Worm (Caenorhabditis elegans): Measurements from ENCODE around the gene T16G1.13.

DNA sequence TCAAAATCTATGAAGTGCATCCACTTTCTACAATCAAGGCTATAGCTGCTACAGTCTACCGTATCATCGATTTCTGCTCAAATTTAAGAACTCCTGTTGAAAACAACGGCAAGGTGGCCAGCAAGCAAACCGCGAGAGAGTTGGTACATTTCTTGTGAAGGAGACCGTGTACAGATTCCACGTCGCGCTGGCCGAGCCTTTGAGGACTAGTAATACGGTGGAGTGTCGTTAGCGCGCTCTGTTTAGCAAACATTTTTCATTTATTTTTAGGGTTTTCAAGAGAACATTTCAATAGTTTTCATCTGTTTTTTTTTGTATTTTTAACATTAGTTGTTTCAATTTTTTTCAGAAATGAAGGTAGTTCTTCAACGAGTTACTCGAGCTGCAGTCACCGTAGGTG is 2.6 kb downstream of the T16G1.13 start, which contains the start of gene pqn-68:
- no peak for TF ChIP-seq nhr-77 (tag; optimal IDR thresholded peaks at IDR 0.05)
- no peak for TF ChIP-seq mdl-1 (tag; optimal IDR thresholded peaks at IDR 0.05)
- no peak for TF ChIP-seq blmp-1 (tag; optimal IDR thresholded peaks at IDR 0.05; ENCODE audit: insufficient read depth)
- no peak for TF ChIP-seq unc-62 (GFP tag; optimal IDR thresholded peaks at IDR 0.05)
- TF ChIP-seq sem-4 (tag; optimal IDR thresholded peaks at IDR 0.05), result no peak
- TF ChIP-seq ztf-11 (tag; optimal IDR thresholded peaks at IDR 0.05), result no peak
- no peak for TF ChIP-seq ama-1 (optimal IDR thresholded peaks at IDR 0.05)
- TF ChIP-seq ZK546.5 (tag; optimal IDR thresholded peaks at IDR 0.05), result no peak
- TF ChIP-seq zag-1 (tag; optimal IDR thresholded peaks at IDR 0.05), result no peak
